Worm (Caenorhabditis elegans) whole organism, midembryonic: ENCODE data around the gene sru-37.

Source experiments
- flt-1 ChIP-seq: fragments of 200-800 bp; sonication (Bioruptor generic); IDR thresholded peaks from 2 replicates; pipeline ENCODE4 v1.3.6; 2022; ENCODE audit warnings: missing genetic modification characterization, missing compliant biosample characterization
- med-1 ChIP-seq: sonication (generic microtip); optimal IDR thresholded peaks from 2 replicates; lab custom pipeline; 2017; ENCODE audit warnings: missing genetic modification characterization, mild to moderate bottlenecking, missing compliant biosample characterization, antibody characterized with exemption, missing genetic modification reagents; ENCODE audit not compliant: insufficient read depth
- tab-1 ChIP-seq: fragments of 200-800 bp; sonication (Bioruptor generic); IDR thresholded peaks from 2 replicates; pipeline ENCODE4 v1.3.6; 2022; ENCODE audit warnings: missing genetic modification characterization, missing compliant biosample characterization
- ztf-29 ChIP-seq: fragments of 200-800 bp; sonication (Bioruptor generic); IDR thresholded peaks from 2 replicates; pipeline ENCODE4 v1.3.6; 2022; ENCODE audit warnings: missing genetic modification reagents, missing genetic modification characterization, missing compliant biosample characterization

DNA sequence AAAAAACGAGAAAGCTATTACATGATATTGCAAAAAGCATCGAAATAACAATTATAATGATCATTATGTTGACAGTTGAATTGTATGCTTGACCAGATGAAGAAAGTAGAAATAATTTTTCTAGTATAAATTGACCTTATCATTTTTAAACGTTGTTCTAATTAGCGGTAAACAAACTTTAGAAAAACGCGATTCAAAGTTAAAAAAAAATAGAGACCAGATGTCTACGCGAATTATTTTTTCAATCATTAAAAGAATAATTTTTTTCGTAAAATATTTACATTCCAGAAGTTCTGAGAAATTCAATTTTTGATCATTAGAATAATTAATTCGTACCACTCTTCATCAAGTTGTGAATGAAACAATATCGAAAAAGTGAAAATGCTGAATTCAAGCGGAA lies 3.3 kb upstream of the sru-37 start, which contains the start of gene F46B6.10:
- TF ChIP-seq ztf-29 (GFP tag; lab: Robert Waterston, UW) (no peak), tab-1 (no peak), flt-1 (GFP tag; lab: Robert Waterston, UW) (no peak), med-1 (GFP tag; lab: Kevin White, UChicago) (no peak)
